Worm (Caenorhabditis elegans) whole organism, early embryonic: ENCODE results near the gene srz-1.
"Not testable (repeated sequence)": the region's sequence is repeated elsewhere in the genome, so short reads cannot be mapped to it uniquely, and the experiment has no call there.

Experiments used
- B0310.2 ChIP-seq: sonication (generic microtip); optimal IDR thresholded peaks from 2 replicates; lab custom pipeline; 2016; ENCODE audit warnings: mild to moderate bottlenecking, missing genetic modification characterization, missing compliant biosample characterization
- F13C5.2 ChIP-seq: sonication (generic microtip); optimal IDR thresholded peaks from 2 replicates; lab custom pipeline; 2017; ENCODE audit warnings: mild to moderate bottlenecking, missing genetic modification characterization, inconsistent platforms, missing compliant biosample characterization
- aly-1 ChIP-seq: sonication (generic microtip); optimal IDR thresholded peaks from 2 replicates; lab custom pipeline; 2016; ENCODE audit warnings: missing genetic modification characterization, missing compliant biosample characterization
- ama-1 ChIP-seq: fragments of 150-350 bp; optimal IDR thresholded peaks from 2 replicates; lab custom pipeline; 2014
- ceh-13 ChIP-seq: fragments of 200-800 bp; sonication (Bioruptor generic); optimal IDR thresholded peaks from 2 replicates; lab custom pipeline; 2018; ENCODE audit warnings: mild to moderate bottlenecking, missing genetic modification characterization, missing compliant biosample characterization
- ets-7 ChIP-seq: sonication (generic microtip); optimal IDR thresholded peaks from 2 replicates; lab custom pipeline; 2016; ENCODE audit warnings: missing genotype, missing genetic modification characterization, missing compliant biosample characterization
- flt-1 ChIP-seq: fragments of 200-800 bp; sonication (Bioruptor generic); IDR thresholded peaks from 2 replicates; pipeline ENCODE4 v1.3.6; 2022; ENCODE audit warnings: missing genetic modification characterization, missing compliant biosample characterization
- hmbx-1 ChIP-seq: sonication (generic microtip); optimal IDR thresholded peaks from 2 replicates; lab custom pipeline; 2016; ENCODE audit warnings: mild to moderate bottlenecking, missing genetic modification characterization, missing compliant biosample characterization
- hmg-4 ChIP-seq: fragments of 200-800 bp; sonication (Bioruptor generic); optimal IDR thresholded peaks from 2 replicates; lab custom pipeline; 2018; ENCODE audit warnings: mild to moderate bottlenecking, missing genetic modification characterization, missing compliant biosample characterization
- pes-1 ChIP-seq: fragments of 200-800 bp; sonication (Bioruptor generic); IDR thresholded peaks from 2 replicates; pipeline ENCODE4 v1.3.6; 2022; ENCODE audit warnings: missing genetic modification reagents, missing genetic modification characterization, missing compliant biosample characterization
- sea-1 ChIP-seq: fragments of 200-800 bp; sonication (Bioruptor generic); conservative IDR thresholded peaks from 2 replicates; pipeline ENCODE4 v1.3.6; 2022; ENCODE audit warnings: missing genetic modification characterization, missing compliant biosample characterization
- tbx-11 ChIP-seq: fragments of 200-800 bp; sonication (Bioruptor generic); IDR thresholded peaks from 2 replicates; pipeline ENCODE4 v1.3.6; 2022; ENCODE audit warnings: missing genetic modification characterization, missing compliant biosample characterization
- tbx-37 ChIP-seq: fragments of 200-800 bp; sonication (Bioruptor generic); conservative IDR thresholded peaks from 2 replicates; pipeline ENCODE4 v1.3.6; 2022; ENCODE audit warnings: missing genetic modification reagents, missing genetic modification characterization, missing compliant biosample characterization
- tra-4 ChIP-seq: sonication (generic microtip); optimal IDR thresholded peaks from 2 replicates; lab custom pipeline; 2017; ENCODE audit warnings: missing genetic modification characterization, missing compliant biosample characterization

- TF ChIP-seq ama-1; ets-7 (tag; lab: Kevin White, UChicago); hmg-4 (GFP tag; lab: Kevin White, UChicago); F13C5.2 (tag; lab: Kevin White, UChicago); flt-1; tbx-37 (GFP tag; lab: Robert Waterston, UW); B0310.2 (tag; lab: Kevin White, UChicago); pes-1 (GFP tag; lab: Robert Waterston, UW); tra-4 (tag; lab: Kevin White, UChicago); ceh-13; tbx-11; sea-1 (GFP tag; lab: Robert Waterston, UW); aly-1 (tag; lab: Kevin White, UChicago); hmbx-1 (tag; lab: Kevin White, UChicago): not testable (repeated sequence)
Measured at ce11 chrV:16660816-16661215, 14.8 kb upstream of the srz-1 start, which contains the start of gene Y70C5B.2.
